Fruit fly (Drosophila melanogaster) whole organism, larva: Measurements from ENCODE around the gene CG15152.

Experiments
- noc ChIP-seq: fragments of 200-800 bp; sonication (Bioruptor generic); optimal IDR thresholded peaks from 3 replicates; lab custom pipeline; 2019; ENCODE audit warnings: missing biosample characterization, mild to moderate bottlenecking, missing genetic modification characterization, moderate library complexity

The CG15152 gene

dm6 chr2L:18137591-18138247 is 23.4 kb downstream of the CG15152 start, which contains the start of gene kel:
Gene kel, minus strand, starts transcription at chr2L:18138083.
- peak; percentile 49 for TF ChIP-seq noc (tag; lab: Kevin White, UChicago)

- no peak for TF ChIP-seq noc (tag; lab: Kevin White, UChicago)
These were observed 26.2 kb downstream of the CG15152 start for dm6 chr2L:18140544-18140943.

- TF ChIP-seq noc (tag; lab: Kevin White, UChicago) = peak; percentile 78
These were observed 27.4 kb downstream of the CG15152 start for dm6 chr2L:18141471-18142345.

dm6 chr2L:18143176-18143575 is 28.8 kb downstream of the CG15152 start:
- TF ChIP-seq noc (tag; lab: Kevin White, UChicago) = no peak

dm6 chr2L:18144268-18144834 is 30.0 kb downstream of the CG15152 start:
- TF ChIP-seq noc (tag; lab: Kevin White, UChicago) = no peak

- TF ChIP-seq noc (tag; lab: Kevin White, UChicago) = peak; percentile 70
These were observed 30.9 kb downstream of the CG15152 start for dm6 chr2L:18145253-18145652.

- TF ChIP-seq noc (tag; lab: Kevin White, UChicago) = no peak
These were observed 31.5 kb downstream of the CG15152 start for dm6 chr2L:18145826-18146225.

- TF ChIP-seq noc (tag; lab: Kevin White, UChicago) = peak; percentile 26
These were observed 32.3 kb downstream of the CG15152 start for dm6 chr2L:18146618-18147099.

- peak; percentile 46 for TF ChIP-seq noc (tag; lab: Kevin White, UChicago)
These were observed 33.2 kb downstream of the CG15152 start for dm6 chr2L:18147511-18148072.

dm6 chr2L:18148552-18149219 is 34.3 kb downstream of the CG15152 start:
- TF ChIP-seq noc (tag; lab: Kevin White, UChicago) = peak; percentile 72

- no peak for TF ChIP-seq noc (tag; lab: Kevin White, UChicago)
These were observed 35.6 kb downstream of the CG15152 start for dm6 chr2L:18149903-18150302.

- TF ChIP-seq noc (tag; lab: Kevin White, UChicago) = no peak
These were observed 36.2 kb downstream of the CG15152 start for dm6 chr2L:18150393-18151133.

- no peak for TF ChIP-seq noc (tag; lab: Kevin White, UChicago)
These were observed 36.9 kb downstream of the CG15152 start for dm6 chr2L:18151134-18151825.

- TF ChIP-seq noc (tag; lab: Kevin White, UChicago) = no peak
These were observed 37.4 kb downstream of the CG15152 start for dm6 chr2L:18151826-18152138.
